Fruit fly (Drosophila melanogaster) whole organism, embryonic: ENCODE results near the gene CG33723.

Source experiments
- Asciz ChIP-seq: fragments of 200-800 bp; sonication (Bioruptor generic); optimal IDR thresholded peaks from 2 replicates; lab custom pipeline; 2017; ENCODE audit warnings: missing biosample characterization, mild to moderate bottlenecking, missing genetic modification characterization, missing genetic modification reagents
- CG10321 ChIP-seq: fragments of 200-800 bp; sonication (Bioruptor generic); IDR thresholded peaks from 2 replicates; pipeline ENCODE4 v1.3.6; 2022; ENCODE audit warnings: missing biosample characterization, missing genetic modification characterization
- CG10366 ChIP-seq: fragments of 200-800 bp; sonication (Bioruptor generic); IDR thresholded peaks from 2 replicates; pipeline ENCODE4 v1.3.6; 2022; ENCODE audit warnings: missing biosample characterization, missing genetic modification characterization
- CG10543 ChIP-seq: fragments of 200-800 bp; sonication (Bioruptor generic); optimal IDR thresholded peaks from 3 replicates; lab custom pipeline; 2017; ENCODE audit warnings: missing biosample characterization, mild to moderate bottlenecking, missing genetic modification characterization, moderate library complexity
- CG11085 ChIP-seq: fragments of 200-800 bp; sonication (Bioruptor generic); IDR thresholded peaks from 2 replicates; pipeline ENCODE4 v1.3.6; 2022; ENCODE audit warnings: missing biosample characterization, missing genetic modification characterization
- CG11695 ChIP-seq: fragments of 200-800 bp; sonication (Bioruptor generic); IDR thresholded peaks from 3 replicates; pipeline ENCODE4 v1.3.6; 2022; ENCODE audit warnings: missing biosample characterization, missing genetic modification characterization
- CG12942 ChIP-seq: fragments of 200-800 bp; sonication (Bioruptor generic); optimal IDR thresholded peaks from 3 replicates; lab custom pipeline; 2016; ENCODE audit warnings: missing biosample characterization, missing genetic modification characterization
- CG13123 ChIP-seq: fragments of 200-800 bp; sonication (Bioruptor generic); optimal IDR thresholded peaks from 2 replicates; lab custom pipeline; 2016; ENCODE audit warnings: missing biosample characterization, missing genetic modification characterization
- CG13775 ChIP-seq: fragments of 200-800 bp; sonication (Bioruptor generic); optimal IDR thresholded peaks from 3 replicates; lab custom pipeline; 2017; ENCODE audit warnings: missing biosample characterization, mild to moderate bottlenecking, missing genetic modification characterization
- CG13894 ChIP-seq: fragments of 200-800 bp; sonication (Bioruptor generic); optimal IDR thresholded peaks from 3 replicates; lab custom pipeline; 2018; ENCODE audit warnings: missing biosample characterization, mild to moderate bottlenecking, missing genetic modification characterization, moderate library complexity
- CG14710 ChIP-seq: fragments of 200-800 bp; sonication (Bioruptor generic); optimal IDR thresholded peaks from 3 replicates; lab custom pipeline; 2019; ENCODE audit warnings: missing biosample characterization, mild to moderate bottlenecking, missing genetic modification characterization, moderate library complexity
- CG15011 ChIP-seq: fragments of 200-800 bp; sonication (Bioruptor generic); optimal IDR thresholded peaks from 3 replicates; lab custom pipeline; 2018; ENCODE audit warnings: missing biosample characterization, mild to moderate bottlenecking, missing genetic modification characterization
- CG17802 ChIP-seq: fragments of 200-800 bp; sonication (Bioruptor generic); optimal IDR thresholded peaks from 2 replicates; lab custom pipeline; 2018; ENCODE audit warnings: missing biosample characterization, mild to moderate bottlenecking, missing genetic modification characterization, moderate library complexity
- CG2129 ChIP-seq: fragments of 200-800 bp; sonication (Bioruptor generic); IDR thresholded peaks from 2 replicates; pipeline ENCODE4 v1.3.6; 2022; ENCODE audit warnings: missing biosample characterization, missing genetic modification characterization; ENCODE audit not compliant: partially characterized antibody
- CG30403 ChIP-seq: fragments of 200-800 bp; sonication (Bioruptor generic); optimal IDR thresholded peaks from 3 replicates; lab custom pipeline; 2016; ENCODE audit warnings: missing biosample characterization, missing genetic modification characterization
- CG3065 ChIP-seq: fragments of 200-800 bp; sonication (Bioruptor generic); optimal IDR thresholded peaks from 2 replicates; lab custom pipeline; 2016; ENCODE audit warnings: missing biosample characterization, missing genetic modification characterization
- CG32532 ChIP-seq: fragments of 200-800 bp; sonication (Bioruptor generic); IDR thresholded peaks from 2 replicates; pipeline ENCODE4 v1.3.6; 2022; ENCODE audit warnings: missing biosample characterization, missing genetic modification characterization
- CG32772 ChIP-seq: fragments of 200-800 bp; sonication (Bioruptor generic); IDR thresholded peaks from 2 replicates; pipeline ENCODE4 v1.3.6; 2022; ENCODE audit warnings: missing biosample characterization, missing genetic modification characterization
- CG34224 ChIP-seq: fragments of 200-800 bp; sonication (Bioruptor generic); IDR thresholded peaks from 3 replicates; pipeline ENCODE4 v1.3.6; 2022; ENCODE audit warnings: missing biosample characterization, missing genetic modification characterization; ENCODE audit not compliant: partially characterized antibody
- CG34376 ChIP-seq: fragments of 200-800 bp; sonication (Bioruptor generic); optimal IDR thresholded peaks from 2 replicates; lab custom pipeline; 2018; ENCODE audit warnings: missing biosample characterization, mild to moderate bottlenecking, missing genetic modification characterization
- CG34422 ChIP-seq: fragments of 200-800 bp; sonication (Bioruptor generic); IDR thresholded peaks from 3 replicates; pipeline ENCODE4 v1.3.6; 2022; ENCODE audit warnings: missing biosample characterization, missing genetic modification characterization
- CG42726 ChIP-seq: fragments of 200-800 bp; sonication (Bioruptor generic); IDR thresholded peaks from 2 replicates; pipeline ENCODE4 v1.3.6; 2022; ENCODE audit warnings: missing biosample characterization, missing genetic modification characterization; ENCODE audit not compliant: partially characterized antibody
- CG4424 ChIP-seq: fragments of 200-800 bp; sonication (Bioruptor generic); optimal IDR thresholded peaks from 3 replicates; lab custom pipeline; 2016; ENCODE audit warnings: missing biosample characterization, missing genetic modification characterization
- CG4854 ChIP-seq: fragments of 200-800 bp; sonication (Bioruptor generic); optimal IDR thresholded peaks from 2 replicates; lab custom pipeline; 2016; ENCODE audit warnings: missing biosample characterization, missing genetic modification characterization, inconsistent platforms
- CG7928 ChIP-seq: fragments of 200-800 bp; sonication (Bioruptor generic); optimal IDR thresholded peaks from 2 replicates; lab custom pipeline; 2017; ENCODE audit warnings: missing biosample characterization, mild to moderate bottlenecking, missing genetic modification characterization
- CG7987 ChIP-seq: fragments of 200-800 bp; sonication (Bioruptor generic); optimal IDR thresholded peaks from 2 replicates; lab custom pipeline; 2018; ENCODE audit warnings: missing biosample characterization, mild to moderate bottlenecking, missing genetic modification characterization, moderate library complexity
- CG9876 ChIP-seq: fragments of 200-800 bp; sonication (Bioruptor generic); optimal IDR thresholded peaks from 2 replicates; lab custom pipeline; 2016; ENCODE audit warnings: missing biosample characterization, missing genetic modification characterization
- CTCF ChIP-seq: fragments of 200-800 bp; sonication (Bioruptor generic); optimal IDR thresholded peaks from 2 replicates; lab custom pipeline; 2017; ENCODE audit warnings: missing biosample characterization, mild to moderate bottlenecking, missing genetic modification characterization, moderate library complexity
- Dek ChIP-seq: fragments of 200-800 bp; sonication (Bioruptor generic); optimal IDR thresholded peaks from 3 replicates; lab custom pipeline; 2019; ENCODE audit warnings: missing biosample characterization, mild to moderate bottlenecking, missing genetic modification characterization, moderate library complexity
- Doc2 ChIP-seq: fragments of 200-800 bp; sonication (Bioruptor generic); IDR thresholded peaks from 2 replicates; pipeline ENCODE4 v1.3.6; 2022; ENCODE audit warnings: missing biosample characterization, missing genetic modification characterization
- Ets97D ChIP-seq: fragments of 200-800 bp; sonication (Bioruptor generic); optimal IDR thresholded peaks from 3 replicates; lab custom pipeline; 2016; ENCODE audit warnings: missing biosample characterization, missing genetic modification characterization
- H2.0 ChIP-seq: fragments of 200-800 bp; sonication (Bioruptor generic); IDR thresholded peaks from 2 replicates; pipeline ENCODE4 v1.3.6; 2022; ENCODE audit warnings: missing biosample characterization, missing genetic modification characterization
- HLHmδ ChIP-seq: fragments of 200-800 bp; sonication (Bioruptor generic); optimal IDR thresholded peaks from 2 replicates; lab custom pipeline; 2018; ENCODE audit warnings: missing biosample characterization, mild to moderate bottlenecking, missing genetic modification characterization, moderate library complexity
- Hsf ChIP-seq: fragments of 200-800 bp; sonication (Bioruptor generic); optimal IDR thresholded peaks from 3 replicates; lab custom pipeline; 2016; ENCODE audit warnings: missing biosample characterization, missing genetic modification characterization
- Nf-YC ChIP-seq: fragments of 200-800 bp; optimal IDR thresholded peaks from 3 replicates; lab custom pipeline; 2019; ENCODE audit warnings: missing biosample characterization, mild to moderate bottlenecking, missing genetic modification characterization, moderate library complexity
- Ravus ChIP-seq: fragments of 200-800 bp; sonication (Bioruptor generic); IDR thresholded peaks from 2 replicates; pipeline ENCODE4 v1.3.6; 2022; ENCODE audit warnings: missing biosample characterization, missing genetic modification characterization
- Trl ChIP-seq, 3 experiments: fragments of >200 bp in 2 of 3; fragments of 200-800 bp in 1 of 3; sonication (Bioruptor generic) in 1 of 3; optimal IDR thresholded peaks; 2 replicates in 1 of 3; 3 replicates in 2 of 3; lab custom pipeline; 2016 to 2017; ENCODE audit warnings: missing biosample characterization in 1 of 3, missing genetic modification characterization in 1 of 3
- ci ChIP-seq: fragments of 200-800 bp; sonication (Bioruptor generic); IDR thresholded peaks from 3 replicates; pipeline ENCODE4 v1.3.6; 2022; ENCODE audit warnings: missing biosample characterization, missing genetic modification characterization
- crc ChIP-seq: fragments of 200-800 bp; sonication (Bioruptor generic); optimal IDR thresholded peaks from 2 replicates; lab custom pipeline; 2016; ENCODE audit warnings: missing biosample characterization, missing genetic modification characterization
- exex ChIP-seq: fragments of 200-800 bp; sonication (Bioruptor generic); optimal IDR thresholded peaks from 4 replicates; lab custom pipeline; 2018; ENCODE audit warnings: missing biosample characterization, mild to moderate bottlenecking, missing genetic modification characterization, moderate library complexity
- fd3F ChIP-seq: fragments of 200-800 bp; sonication (Bioruptor generic); optimal IDR thresholded peaks from 2 replicates; lab custom pipeline; 2018; ENCODE audit warnings: missing biosample characterization, mild to moderate bottlenecking, missing genetic modification characterization, moderate library complexity
- ftz-f1 ChIP-seq: fragments of 200-800 bp; sonication (Bioruptor generic); optimal IDR thresholded peaks from 2 replicates; lab custom pipeline; 2016; ENCODE audit warnings: missing biosample characterization, missing genetic modification characterization
- grn ChIP-seq: fragments of 200-800 bp; sonication (Bioruptor generic); optimal IDR thresholded peaks from 3 replicates; lab custom pipeline; 2017; ENCODE audit warnings: missing biosample characterization, missing genetic modification characterization
- hbn ChIP-seq: fragments of 200-800 bp; sonication (Bioruptor generic); IDR thresholded peaks from 2 replicates; pipeline ENCODE4 v1.3.6; 2022; ENCODE audit warnings: missing biosample characterization, missing genetic modification characterization; ENCODE audit not compliant: partially characterized antibody
- mirr ChIP-seq: fragments of 200-800 bp; sonication (Bioruptor generic); optimal IDR thresholded peaks from 3 replicates; lab custom pipeline; 2018; ENCODE audit warnings: missing biosample characterization, mild to moderate bottlenecking, missing genetic modification characterization
- mld ChIP-seq: fragments of 200-800 bp; sonication (Bioruptor generic); IDR thresholded peaks from 3 replicates; pipeline ENCODE4 v1.3.6; 2022; ENCODE audit warnings: missing biosample characterization, missing genetic modification characterization; ENCODE audit not compliant: partially characterized antibody
- nerfin-1 ChIP-seq: fragments of 200-800 bp; sonication (Bioruptor generic); optimal IDR thresholded peaks from 3 replicates; lab custom pipeline; 2019; ENCODE audit warnings: missing biosample characterization, mild to moderate bottlenecking, missing genetic modification characterization, moderate library complexity
- repo ChIP-seq: fragments of 200-800 bp; sonication (Bioruptor generic); optimal IDR thresholded peaks from 2 replicates; lab custom pipeline; 2016; ENCODE audit warnings: missing biosample characterization, missing genetic modification characterization
- sug ChIP-seq: fragments of 200-800 bp; optimal IDR thresholded peaks from 2 replicates; lab custom pipeline; 2019; ENCODE audit warnings: missing biosample characterization, mild to moderate bottlenecking, missing genetic modification characterization, moderate library complexity
- trem ChIP-seq: fragments of 200-800 bp; optimal IDR thresholded peaks from 3 replicates; lab custom pipeline; 2019; ENCODE audit warnings: missing biosample characterization, mild to moderate bottlenecking, missing genetic modification characterization, moderate library complexity
- vfl ChIP-seq: fragments of 200-800 bp; sonication (Bioruptor generic); optimal IDR thresholded peaks from 2 replicates; lab custom pipeline; 2016; ENCODE audit warnings: missing biosample characterization, missing genetic modification characterization

CG33723 gene

DNA sequence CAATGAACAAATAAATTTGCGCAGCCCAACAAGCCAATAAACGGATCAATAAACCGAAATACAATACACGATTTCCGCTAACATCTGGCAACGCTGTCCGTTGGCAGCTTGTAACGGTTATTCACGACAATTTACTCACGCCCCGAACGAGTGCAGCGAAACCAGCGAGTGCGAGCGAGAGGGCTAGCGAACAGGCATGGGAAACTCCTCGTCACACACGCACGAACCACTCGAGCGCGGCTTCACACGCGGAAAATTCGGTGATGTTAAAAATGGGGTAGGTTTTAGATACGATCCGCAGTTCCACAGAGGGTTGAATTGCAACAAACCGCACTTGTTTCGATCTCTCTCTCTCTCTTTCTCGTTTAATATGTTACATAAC, 19.5 kb upstream of the CG33723 start (continued):
- TF ChIP-seq Nf-YC (tag; lab: Kevin White, UChicago) (no peak), Asciz (GFP tag; lab: Kevin White, UChicago) (no peak), CG11085 (GFP tag; lab: Robert Waterston, UW) (no peak), CG9876 (GFP tag; lab: Kevin White, UChicago) (no peak), fd3F (GFP tag; lab: Kevin White, UChicago) (no peak), trem (tag; lab: Kevin White, UChicago) (peak; percentile 55), crc (no peak), Hsf (no peak), nerfin-1 (tag; lab: Kevin White, UChicago) (peak; percentile 38), CTCF (GFP tag; lab: Kevin White, UChicago) (peak; percentile 20), CG32772 (GFP tag; lab: Robert Waterston, UW) (no peak), Dek (no peak), vfl (no peak), CG17802 (tag; lab: Kevin White, UChicago) (no peak), CG4854 (GFP tag; lab: Kevin White, UChicago) (no peak), CG15011 (GFP tag; lab: Kevin White, UChicago) (no peak), CG2129 (GFP tag; lab: Robert Waterston, UW) (no peak), CG11695 (no peak), CG42726 (GFP tag; lab: Robert Waterston, UW) (peak; percentile 67), Trl (optimal IDR thresholded peaks at IDR 0.05; lab: Kevin White, UChicago) (no peak), Trl (GFP tag; optimal IDR thresholded peaks at IDR 0.05; lab: Kevin White, UChicago) (no peak), hbn (peak; percentile 53; the same call in 1 of the 2 replicates), Ravus (GFP tag; lab: Robert Waterston, UW) (no peak), CG32532 (no peak), CG13775 (GFP tag; lab: Kevin White, UChicago) (no peak), HLHmδ (peak; percentile 28), H2.0 (GFP tag; lab: Robert Waterston, UW) (no peak)
- TF ChIP-seq, all 482 proteins: peak for 45

dm6 chr2L:9459372-9460091, 19.0 kb upstream of the CG33723 start:
- TF ChIP-seq grn: peak; percentile 64
- TF ChIP-seq CG3065 (GFP tag; lab: Kevin White, UChicago): peak; percentile 35
- TF ChIP-seq ftz-f1 (GFP tag; lab: Kevin White, UChicago): peak; percentile 75
- no peak for TF ChIP-seq CG10366 (GFP tag; lab: Robert Waterston, UW)
- TF ChIP-seq exex: peak; percentile 61
- TF ChIP-seq CG4424 (GFP tag; lab: Kevin White, UChicago): no peak
- TF ChIP-seq Ets97D (GFP tag; lab: Kevin White, UChicago): no peak
- TF ChIP-seq CG34224 (GFP tag; lab: Robert Waterston, UW): 0 out of 3 replicates have a peak, but pooled peaks have one; percentile 10
- no peak for TF ChIP-seq Doc2 (GFP tag; lab: Robert Waterston, UW)
- TF ChIP-seq CG34376 (GFP tag; lab: Kevin White, UChicago): peak; percentile 74
- TF ChIP-seq CG7987 (GFP tag; lab: Kevin White, UChicago): no peak
- TF ChIP-seq CG7928: no peak
- no peak for TF ChIP-seq CG14710 (tag; lab: Kevin White, UChicago)
- no peak for TF ChIP-seq repo (GFP tag; lab: Kevin White, UChicago)
- no peak for TF ChIP-seq CG13894 (tag; lab: Kevin White, UChicago)
- TF ChIP-seq CG12942 (GFP tag; lab: Kevin White, UChicago): no peak
- no peak for TF ChIP-seq CG34422 (GFP tag; lab: Robert Waterston, UW)
- TF ChIP-seq CG10321 (GFP tag; lab: Robert Waterston, UW): 0 out of 2 replicates have a peak, but pooled peaks have one; percentile 11
- no peak for TF ChIP-seq CG13123 (GFP tag; lab: Kevin White, UChicago)
- 0 out of 3 replicates have a peak, but pooled peaks have one; percentile 35 for TF ChIP-seq mld (GFP tag; lab: Robert Waterston, UW)
- TF ChIP-seq ci (GFP tag; lab: Robert Waterston, UW): no peak
- TF ChIP-seq CG10543 (GFP tag; lab: Kevin White, UChicago): peak; percentile 9
- peak; percentile 77 for TF ChIP-seq sug (tag; lab: Kevin White, UChicago)
- TF ChIP-seq mirr (GFP tag; lab: Kevin White, UChicago): peak; percentile 28
- TF ChIP-seq CG30403 (GFP tag; lab: Kevin White, UChicago): no peak
